4 worm cellular contexts compared by ENCODE assay signal in the genomic region with DNA sequence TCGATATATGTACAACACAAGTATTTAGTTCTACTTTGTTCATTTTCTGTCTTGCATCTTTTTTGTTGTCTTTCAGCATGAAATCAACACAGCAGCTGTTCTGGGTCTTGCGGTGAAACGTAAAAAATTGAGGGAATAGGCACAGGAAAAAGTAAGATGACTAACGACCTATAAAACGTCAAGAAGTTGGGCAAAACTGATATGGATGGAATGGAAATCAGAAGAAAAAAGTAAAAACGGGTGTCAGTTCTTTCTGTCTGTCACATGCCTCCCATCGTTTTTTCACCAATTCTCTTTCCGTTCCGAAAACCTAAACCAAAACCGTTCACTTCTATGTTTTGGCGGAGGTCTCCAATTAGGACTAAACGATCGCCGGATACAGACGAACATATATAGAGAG.
A peak's percentile ranks its signal among the peaks of the same experiment; 100 is the strongest.
TF ChIP-seq lines count a peak whose summit lies in the region.

No protein-coding gene starts in this region.

TF ChIP-seq in whole organism, L1 larva, 84 proteins besides CTCF, POLR2A, EP300 and RAD21:
- TF ChIP-seq nhr-85 (tag; lab: Kevin White, UChicago) (no peak), jun-1 (tag; optimal IDR thresholded peaks at IDR 0.05; lab: Kevin White, UChicago) (no peak), mab-9 (GFP tag; IDR thresholded peaks at IDR 0.05; lab: Robert Waterston, UW) (no peak), efl-1 (optimal IDR thresholded peaks at IDR 0.05; lab: Kevin White, UChicago) (no peak), efl-1 (GFP tag; optimal IDR thresholded peaks at IDR 0.05 in 1 of 2; lab: Kevin White, UChicago) (peak in 1 of 2 experiments; percentile 64), fos-1 (tag; optimal IDR thresholded peaks at IDR 0.05; lab: Kevin White, UChicago) (no peak), mef-2 (tag; optimal IDR thresholded peaks at IDR 0.05; lab: Kevin White, UChicago) (no peak), unc-86 (tag; optimal IDR thresholded peaks at IDR 0.05; lab: Kevin White, UChicago) (no peak), blmp-1 (tag; optimal IDR thresholded peaks at IDR 0.05; lab: Kevin White, UChicago) (peak; percentile 33), irx-1 (tag; optimal IDR thresholded peaks at IDR 0.05; lab: Kevin White, UChicago) (no peak), pqm-1 (tag; optimal IDR thresholded peaks at IDR 0.05; lab: Kevin White, UChicago) (no peak), hpl-2 (GFP tag; optimal IDR thresholded peaks at IDR 0.05; lab: Kevin White, UChicago) (no peak), ets-5 (GFP tag; IDR thresholded peaks at IDR 0.05; lab: Robert Waterston, UW) (no peak)

TF ChIP-seq in whole organism, L3 larva, 47 proteins besides CTCF, POLR2A, EP300 and RAD21:
- TF ChIP-seq pqm-1 (tag; optimal IDR thresholded peaks at IDR 0.05; lab: Kevin White, UChicago) (no peak), elt-2 (tag; optimal IDR thresholded peaks at IDR 0.05; lab: Kevin White, UChicago) (peak; percentile 25)

TF ChIP-seq in whole organism, L4 larva, 104 proteins besides CTCF, POLR2A, EP300 and RAD21:
- TF ChIP-seq spr-1 (tag; optimal IDR thresholded peaks at IDR 0.05; lab: Kevin White, UChicago) = no peak
- peak; percentile 30 for TF ChIP-seq dmd-6 (GFP tag; IDR thresholded peaks at IDR 0.05; lab: Robert Waterston, UW)
- TF ChIP-seq hlh-11 (tag; optimal IDR thresholded peaks at IDR 0.05; lab: Kevin White, UChicago) = peak; percentile 52
- TF ChIP-seq daf-12 (tag; optimal IDR thresholded peaks at IDR 0.05; lab: Kevin White, UChicago) = no peak
- peak; percentile 18 for TF ChIP-seq dve-1 (tag; optimal IDR thresholded peaks at IDR 0.05; lab: Kevin White, UChicago; ENCODE audit: insufficient read depth)
- peak; percentile 44 for TF ChIP-seq nhr-28 (tag; optimal IDR thresholded peaks at IDR 0.05; lab: Kevin White, UChicago)
- TF ChIP-seq lim-7 (GFP tag; IDR thresholded peaks at IDR 0.05; lab: Robert Waterston, UW) = no peak
- no peak for TF ChIP-seq lin-13 (GFP tag; optimal IDR thresholded peaks at IDR 0.05; lab: Kevin White, UChicago)
- TF ChIP-seq T20F7.1 (GFP tag; optimal IDR thresholded peaks at IDR 0.05; lab: Kevin White, UChicago) = no peak

TF ChIP-seq in whole organism, young adult, 124 proteins besides CTCF, POLR2A, EP300 and RAD21:
- TF ChIP-seq xnd-1 (tag; optimal IDR thresholded peaks at IDR 0.05; lab: Kevin White, UChicago) (no peak), nhr-80 (tag; optimal IDR thresholded peaks at IDR 0.05; lab: Kevin White, UChicago) (peak; percentile 60), ztf-26 (tag; optimal IDR thresholded peaks at IDR 0.05; lab: Kevin White, UChicago) (no peak), attf-5 (GFP tag; optimal IDR thresholded peaks at IDR 0.05; lab: Kevin White, UChicago) (no peak), B0261.1 (tag; optimal IDR thresholded peaks at IDR 0.05; lab: Kevin White, UChicago) (no peak)
TF ChIP-seq in whole organism, young adult: peak in this region for 1.
